Worm (Caenorhabditis elegans) whole organism, midembryonic: ENCODE data around the gene scav-2.
"Not testable (repeated sequence)": the region's sequence is repeated elsewhere in the genome, so short reads cannot be mapped to it uniquely, and the experiment has no call there.

Experiments
- T22C8.4 ChIP-seq: fragments of 200-800 bp; sonication (Bioruptor generic); IDR thresholded peaks from 2 replicates; pipeline ENCODE4 v1.3.6; 2022; ENCODE audit warnings: missing genetic modification characterization, missing compliant biosample characterization
- cog-1 ChIP-seq: sonication (generic microtip); optimal IDR thresholded peaks from 2 replicates; lab custom pipeline; 2016; ENCODE audit warnings: missing genetic modification characterization, missing compliant biosample characterization
- flt-1 ChIP-seq: fragments of 200-800 bp; sonication (Bioruptor generic); IDR thresholded peaks from 2 replicates; pipeline ENCODE4 v1.3.6; 2022; ENCODE audit warnings: missing genetic modification characterization, missing compliant biosample characterization
- klf-2 ChIP-seq: fragments of 200-800 bp; sonication (Bioruptor generic); conservative IDR thresholded peaks from 2 replicates; pipeline ENCODE4 v1.3.6; 2022; ENCODE audit warnings: missing genetic modification reagents, missing genetic modification characterization, missing compliant biosample characterization
- med-1 ChIP-seq: sonication (generic microtip); optimal IDR thresholded peaks from 2 replicates; lab custom pipeline; 2017; ENCODE audit warnings: missing genetic modification characterization, mild to moderate bottlenecking, missing compliant biosample characterization, antibody characterized with exemption, missing genetic modification reagents; ENCODE audit not compliant: insufficient read depth
- ref-1 ChIP-seq: fragments of 200-800 bp; sonication (Bioruptor generic); conservative IDR thresholded peaks from 2 replicates; pipeline ENCODE4 v1.3.6; 2022; ENCODE audit warnings: missing genetic modification reagents, missing genetic modification characterization, missing compliant biosample characterization
- tab-1 ChIP-seq: fragments of 200-800 bp; sonication (Bioruptor generic); IDR thresholded peaks from 2 replicates; pipeline ENCODE4 v1.3.6; 2022; ENCODE audit warnings: missing genetic modification characterization, missing compliant biosample characterization
- ztf-23 ChIP-seq: fragments of 200-800 bp; sonication (Bioruptor generic); IDR thresholded peaks from 2 replicates; pipeline ENCODE4 v1.3.6; 2022; ENCODE audit warnings: missing genetic modification reagents, missing genetic modification characterization, missing compliant biosample characterization
- ztf-29 ChIP-seq: fragments of 200-800 bp; sonication (Bioruptor generic); IDR thresholded peaks from 2 replicates; pipeline ENCODE4 v1.3.6; 2022; ENCODE audit warnings: missing genetic modification reagents, missing genetic modification characterization, missing compliant biosample characterization

ce11 chrIII:13585136-13585535, 30.0 kb upstream of the scav-2 start:
- TF ChIP-seq ztf-29; ztf-23 (GFP tag; lab: Robert Waterston, UW); cog-1; med-1; ref-1; flt-1: not testable (repeated sequence)
- TF ChIP-seq tab-1 (GFP tag; lab: Robert Waterston, UW) (peak; percentile 73), klf-2 (0 out of 2 replicates have a peak, but pooled peaks have one; percentile 17), T22C8.4 (GFP tag; lab: Robert Waterston, UW) (0 out of 2 replicates have a peak, but pooled peaks have one; percentile 26)
